Fruit fly (Drosophila melanogaster) Kc167 (cell line): ENCODE results near the gene CG12057.

Experiments used
- h ChIP-seq: fragments of >200 bp; optimal IDR thresholded peaks from 3 replicates; lab custom pipeline; 2018; ENCODE audit warnings: missing external identifiers
- psq ChIP-seq: fragments of >200 bp; optimal IDR thresholded peaks from 2 replicates; lab custom pipeline; 2017; ENCODE audit warnings: missing external identifiers
- ttk ChIP-seq: sonication (Bioruptor generic); optimal IDR thresholded peaks from 2 replicates; lab custom pipeline; 2017; ENCODE audit warnings: missing external identifiers

dm6 chrX:9201080-9201479, 9.6 kb downstream of the CG12057 start:
- TF ChIP-seq h (lab: Kevin White, UChicago) = no peak
- TF ChIP-seq ttk (lab: Kevin White, UChicago) = no peak
- TF ChIP-seq psq (lab: Kevin White, UChicago) = no peak
